Worm (Caenorhabditis elegans) whole organism, L2 larva: ENCODE data around the gene B0228.8.

Experiments used
- C34F6.9 ChIP-seq: fragments of 150-350 bp; optimal IDR thresholded peaks from 2 replicates; lab custom pipeline; 2014; ENCODE audit warnings: missing biosample characterization, missing genetic modification characterization
- F13H6.1 ChIP-seq: sonication (generic microtip); optimal IDR thresholded peaks from 2 replicates; lab custom pipeline; 2016; ENCODE audit warnings: missing genetic modification characterization, missing compliant biosample characterization
- R02D3.7 ChIP-seq: fragments of 150-350 bp; optimal IDR thresholded peaks from 2 replicates; lab custom pipeline; 2014; ENCODE audit warnings: missing biosample characterization, missing genetic modification characterization
- ZK546.5 ChIP-seq: sonication (generic microtip); optimal IDR thresholded peaks from 2 replicates; lab custom pipeline; 2017; ENCODE audit warnings: missing biosample characterization, missing genetic modification characterization
- alr-1 ChIP-seq: fragments of 150-350 bp; optimal IDR thresholded peaks from 2 replicates; lab custom pipeline; 2014; ENCODE audit warnings: missing biosample characterization, missing genetic modification characterization
- aly-2 ChIP-seq: fragments of 150-350 bp; optimal IDR thresholded peaks from 2 replicates; lab custom pipeline; 2014; ENCODE audit warnings: missing biosample characterization, missing genetic modification characterization
- ama-1 ChIP-seq: fragments of 150-350 bp; optimal IDR thresholded peaks from 2 replicates; lab custom pipeline; 2018; ENCODE audit warnings: inconsistent platforms
- crh-2 ChIP-seq: sonication (generic microtip); optimal IDR thresholded peaks from 2 replicates; lab custom pipeline; 2017; ENCODE audit warnings: missing biosample characterization, missing genetic modification characterization
- dmd-4 ChIP-seq: sonication (generic microtip); optimal IDR thresholded peaks from 2 replicates; lab custom pipeline; 2017; ENCODE audit warnings: missing biosample characterization, missing genetic modification characterization
- egl-27 ChIP-seq: sonication (generic microtip); optimal IDR thresholded peaks from 3 replicates; lab custom pipeline; 2017; ENCODE audit warnings: missing biosample characterization, missing genetic modification reagents, missing genetic modification characterization
- elt-1 ChIP-seq: fragments of 150-350 bp; optimal IDR thresholded peaks from 2 replicates; lab custom pipeline; 2014; ENCODE audit warnings: missing biosample characterization, missing genetic modification characterization
- elt-3 ChIP-seq: sonication (generic microtip); optimal IDR thresholded peaks from 2 replicates; lab custom pipeline; 2017; ENCODE audit warnings: missing biosample characterization, missing genetic modification characterization
- fos-1 ChIP-seq: fragments of 150-350 bp; optimal IDR thresholded peaks from 2 replicates; lab custom pipeline; 2014; ENCODE audit warnings: missing biosample characterization, missing genetic modification characterization
- lin-39 ChIP-seq: fragments of 150-350 bp; optimal IDR thresholded peaks from 2 replicates; lab custom pipeline; 2014; ENCODE audit warnings: missing biosample characterization, missing genetic modification reagents, missing genetic modification characterization
- lsy-2 ChIP-seq, 2 experiments: fragments of 150-350 bp in 1 of 2; sonication (generic microtip) in 1 of 2; optimal IDR thresholded peaks; 2 replicates each; lab custom pipeline; 2014 to 2017; ENCODE audit warnings: missing biosample characterization in 2 of 2, missing genetic modification characterization in 2 of 2
- mab-5 ChIP-seq: fragments of 150-350 bp; optimal IDR thresholded peaks from 2 replicates; lab custom pipeline; 2014; ENCODE audit warnings: missing biosample characterization, missing genetic modification characterization
- mdl-1 ChIP-seq, 2 experiments: fragments of 150-350 bp in 1 of 2; sonication (generic microtip) in 1 of 2; optimal IDR thresholded peaks; 2 replicates each; lab custom pipeline; 2017; ENCODE audit warnings: missing biosample characterization in 2 of 2, missing genetic modification characterization in 2 of 2
- nhr-11 ChIP-seq: fragments of 150-350 bp; optimal IDR thresholded peaks from 2 replicates; lab custom pipeline; 2014; ENCODE audit warnings: missing biosample characterization, missing genetic modification characterization
- nhr-12 ChIP-seq: fragments of 150-350 bp; optimal IDR thresholded peaks from 2 replicates; lab custom pipeline; 2014; ENCODE audit warnings: missing biosample characterization, missing genetic modification characterization
- nhr-129 ChIP-seq: fragments of 150-350 bp; optimal IDR thresholded peaks from 2 replicates; lab custom pipeline; 2014; ENCODE audit warnings: missing biosample characterization, missing genetic modification characterization
- nhr-21 ChIP-seq: fragments of 150-350 bp; optimal IDR thresholded peaks from 2 replicates; lab custom pipeline; 2014; ENCODE audit warnings: missing biosample characterization, missing genetic modification characterization
- nhr-25 ChIP-seq: fragments of 150-350 bp; sonication (generic microtip); optimal IDR thresholded peaks from 3 replicates; lab custom pipeline; 2014; ENCODE audit warnings: missing biosample characterization, missing genetic modification characterization
- nhr-77 ChIP-seq: fragments of 150-350 bp; optimal IDR thresholded peaks from 2 replicates; lab custom pipeline; 2014; ENCODE audit warnings: missing biosample characterization, missing genetic modification characterization
- skn-1 ChIP-seq: sonication (generic microtip); optimal IDR thresholded peaks from 2 replicates; lab custom pipeline; 2017; ENCODE audit warnings: missing biosample characterization, missing genetic modification characterization
- sma-3 ChIP-seq: sonication (generic microtip); optimal IDR thresholded peaks from 2 replicates; lab custom pipeline; 2016; ENCODE audit warnings: missing genetic modification reagents, missing genetic modification characterization, missing compliant biosample characterization
- sma-9 ChIP-seq, 2 experiments: fragments of 150-350 bp in 1 of 2; sonication (generic microtip) in 1 of 2; optimal IDR thresholded peaks; 2 replicates each; lab custom pipeline; 2014 to 2016; ENCODE audit warnings: missing genetic modification characterization in 2 of 2, mild to moderate bottlenecking in 1 of 2, missing biosample characterization in 1 of 2, missing compliant biosample characterization in 1 of 2, missing genetic modification reagents in 1 of 2, moderate library complexity in 1 of 2
- snpc-4 ChIP-seq: fragments of 150-350 bp; optimal IDR thresholded peaks from 2 replicates; lab custom pipeline; 2014; ENCODE audit warnings: missing biosample characterization, missing genetic modification characterization
- unc-39 ChIP-seq: fragments of 150-350 bp; optimal IDR thresholded peaks from 2 replicates; lab custom pipeline; 2014; ENCODE audit warnings: missing biosample characterization, missing genetic modification characterization
- unc-55 ChIP-seq: fragments of 150-350 bp; sonication (generic microtip); optimal IDR thresholded peaks from 3 replicates; lab custom pipeline; 2014; ENCODE audit warnings: missing biosample characterization, missing genetic modification reagents, missing genetic modification characterization
- zag-1 ChIP-seq: fragments of 150-350 bp; optimal IDR thresholded peaks from 2 replicates; lab custom pipeline; 2014; ENCODE audit warnings: missing biosample characterization, missing genetic modification characterization
- ztf-11 ChIP-seq: sonication (generic microtip); optimal IDR thresholded peaks from 2 replicates; lab custom pipeline; 2017; ENCODE audit warnings: missing biosample characterization, missing genetic modification characterization
- ztf-4 ChIP-seq: fragments of 150-350 bp; optimal IDR thresholded peaks from 2 replicates; lab custom pipeline; 2014; ENCODE audit warnings: missing biosample characterization, missing genetic modification characterization

The B0228.8 gene

DNA sequence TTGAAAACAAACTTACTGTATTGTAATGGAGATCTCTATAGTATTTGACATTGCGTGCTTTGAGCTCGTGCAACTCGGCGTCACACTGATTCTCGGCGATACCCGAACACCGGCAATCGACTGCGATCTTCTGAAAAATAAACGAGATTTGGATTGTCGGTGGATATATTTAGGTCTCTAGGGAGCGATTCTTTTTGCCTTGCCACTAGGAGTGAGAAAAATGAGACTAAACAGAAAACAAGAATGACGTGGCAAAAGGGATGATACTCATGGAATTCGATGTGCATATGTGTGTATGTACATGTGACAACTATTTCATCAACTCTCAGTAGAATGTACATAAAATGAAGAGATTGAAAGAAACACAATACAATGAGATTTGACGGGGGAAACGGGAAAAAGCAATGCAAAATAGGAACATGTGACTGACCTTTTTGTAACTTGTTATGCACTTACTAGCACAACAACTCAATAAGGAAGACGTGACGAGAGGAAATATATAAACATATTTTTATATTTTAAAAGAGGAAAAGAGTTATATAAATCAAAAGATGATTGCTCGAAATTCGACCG is 46.6 kb downstream of the B0228.8 start:
- TF ChIP-seq elt-1 (tag; lab: Kevin White, UChicago): no peak
- TF ChIP-seq nhr-25 (tag; lab: Kevin White, UChicago): no peak
- no peak for TF ChIP-seq egl-27 (tag; lab: Kevin White, UChicago)
- TF ChIP-seq dmd-4: no peak
- TF ChIP-seq snpc-4 (tag; lab: Kevin White, UChicago): no peak
- no peak for TF ChIP-seq nhr-21 (tag; lab: Kevin White, UChicago)
- TF ChIP-seq mab-5 (tag; lab: Kevin White, UChicago): no peak
- TF ChIP-seq C34F6.9: peak; percentile 76
- no peak for TF ChIP-seq R02D3.7 (tag; lab: Kevin White, UChicago)
- TF ChIP-seq F13H6.1 (tag; lab: Kevin White, UChicago): no peak
- peak; percentile 91 for TF ChIP-seq crh-2
- no peak for TF ChIP-seq nhr-11 (tag; lab: Kevin White, UChicago)
- no peak for TF ChIP-seq fos-1 (tag; lab: Kevin White, UChicago)
- peak; percentile 57 for TF ChIP-seq sma-9 (GFP tag; optimal IDR thresholded peaks at IDR 0.05; lab: Kevin White, UChicago)
- no peak for TF ChIP-seq sma-9 (tag; optimal IDR thresholded peaks at IDR 0.05; lab: Kevin White, UChicago)
- TF ChIP-seq ZK546.5 (tag; lab: Kevin White, UChicago): no peak
- no peak for TF ChIP-seq ztf-4 (tag; lab: Kevin White, UChicago)
- TF ChIP-seq zag-1 (tag; lab: Kevin White, UChicago): no peak
- TF ChIP-seq lin-39: no peak
- no peak for TF ChIP-seq alr-1 (tag; lab: Kevin White, UChicago)
- TF ChIP-seq aly-2 (tag; lab: Kevin White, UChicago): no peak
- TF ChIP-seq elt-3: no peak
- TF ChIP-seq skn-1: no peak
- TF ChIP-seq unc-55 (GFP tag; lab: Kevin White, UChicago): peak; percentile 27
- TF ChIP-seq nhr-129 (tag; lab: Kevin White, UChicago): peak; percentile 29
- no peak for TF ChIP-seq sma-3 (GFP tag; lab: Kevin White, UChicago)
- TF ChIP-seq mdl-1 (tag; optimal IDR thresholded peaks at IDR 0.05; lab: Kevin White, UChicago): no peak
- no peak for TF ChIP-seq unc-39
- TF ChIP-seq ztf-11 (tag; lab: Kevin White, UChicago): no peak
- TF ChIP-seq ama-1 (lab: Kevin White, UChicago): no peak
- no peak for TF ChIP-seq nhr-77 (tag; lab: Kevin White, UChicago)
- TF ChIP-seq nhr-12 (tag; lab: Kevin White, UChicago): no peak
- TF ChIP-seq lsy-2 (tag; optimal IDR thresholded peaks at IDR 0.05; lab: Kevin White, UChicago): peak in 1 of 2 experiments; percentile 49
